Fruit fly (Drosophila melanogaster) whole organism, embryonic: ENCODE measurements around the gene Klp64D.
A peak's percentile ranks its signal among the peaks of the same experiment; 100 is the strongest.

Source experiments
- Atf6 ChIP-seq: fragments of 200-800 bp; sonication (Bioruptor generic); IDR thresholded peaks from 2 replicates; pipeline ENCODE4 v1.3.6; 2022; ENCODE audit warnings: missing biosample characterization, missing genetic modification characterization
- Bdp1 ChIP-seq: fragments of 200-800 bp; sonication (Bioruptor generic); optimal IDR thresholded peaks from 3 replicates; lab custom pipeline; 2016; ENCODE audit warnings: missing biosample characterization, missing genetic modification characterization
- Blimp-1 ChIP-seq: fragments of 200-800 bp; sonication (Bioruptor generic); optimal IDR thresholded peaks from 3 replicates; lab custom pipeline; 2018; ENCODE audit warnings: missing biosample characterization, missing genetic modification characterization, mild to moderate bottlenecking, moderate library complexity, missing genetic modification reagents
- CG11398 ChIP-seq: fragments of 200-800 bp; sonication (Bioruptor generic); optimal IDR thresholded peaks from 2 replicates; lab custom pipeline; 2016; ENCODE audit warnings: missing biosample characterization, missing genetic modification characterization
- CG12219 ChIP-seq: fragments of 200-800 bp; sonication (Bioruptor generic); optimal IDR thresholded peaks from 3 replicates; lab custom pipeline; 2018; ENCODE audit warnings: missing biosample characterization, mild to moderate bottlenecking, missing genetic modification characterization
- CG14965 ChIP-seq: fragments of 200-800 bp; sonication (Bioruptor generic); optimal IDR thresholded peaks from 2 replicates; lab custom pipeline; 2016; ENCODE audit warnings: missing biosample characterization, missing genetic modification characterization, borderline replicate concordance
- CG15011 ChIP-seq: fragments of 200-800 bp; sonication (Bioruptor generic); optimal IDR thresholded peaks from 3 replicates; lab custom pipeline; 2018; ENCODE audit warnings: missing biosample characterization, mild to moderate bottlenecking, missing genetic modification characterization
- CG16779 ChIP-seq: fragments of 200-800 bp; sonication (Bioruptor generic); IDR thresholded peaks from 2 replicates; pipeline ENCODE4 v1.3.6; 2022; ENCODE audit warnings: missing biosample characterization, missing genetic modification characterization
- CG16863 ChIP-seq: fragments of 200-800 bp; sonication (Bioruptor generic); optimal IDR thresholded peaks from 3 replicates; lab custom pipeline; 2016; ENCODE audit warnings: missing biosample characterization, missing genetic modification characterization
- CG17829 ChIP-seq: fragments of 200-800 bp; optimal IDR thresholded peaks from 2 replicates; lab custom pipeline; 2019; ENCODE audit warnings: missing biosample characterization, mild to moderate bottlenecking, missing genetic modification characterization, moderate library complexity
- CG18764 ChIP-seq: fragments of 200-800 bp; sonication (Bioruptor generic); optimal IDR thresholded peaks from 3 replicates; lab custom pipeline; 2016; ENCODE audit warnings: missing biosample characterization, missing genetic modification characterization
- CG4424 ChIP-seq: fragments of 200-800 bp; sonication (Bioruptor generic); optimal IDR thresholded peaks from 3 replicates; lab custom pipeline; 2016; ENCODE audit warnings: missing biosample characterization, missing genetic modification characterization
- CG4707 ChIP-seq: fragments of 200-800 bp; sonication (Bioruptor generic); optimal IDR thresholded peaks from 2 replicates; lab custom pipeline; 2018; ENCODE audit warnings: missing biosample characterization, mild to moderate bottlenecking, missing genetic modification characterization, moderate library complexity
- CG6683 ChIP-seq: fragments of 200-800 bp; sonication (Bioruptor generic); optimal IDR thresholded peaks from 2 replicates; lab custom pipeline; 2017; ENCODE audit warnings: missing biosample characterization, mild to moderate bottlenecking, missing genetic modification characterization, missing genetic modification reagents
- CG6689 ChIP-seq: fragments of 200-800 bp; sonication (Bioruptor generic); IDR thresholded peaks from 2 replicates; pipeline ENCODE4 v1.3.6; 2022; ENCODE audit warnings: missing biosample characterization, missing genetic modification characterization
- CG7839 ChIP-seq: fragments of 200-800 bp; sonication (Bioruptor generic); optimal IDR thresholded peaks from 3 replicates; lab custom pipeline; 2018; ENCODE audit warnings: missing biosample characterization, mild to moderate bottlenecking, missing genetic modification characterization, moderate library complexity
- CG8765 ChIP-seq: fragments of 200-800 bp; sonication (Bioruptor generic); IDR thresholded peaks from 2 replicates; pipeline ENCODE4 v1.3.6; 2022; ENCODE audit warnings: missing biosample characterization, missing genetic modification characterization
- CG9727 ChIP-seq: fragments of 200-800 bp; sonication (Bioruptor generic); optimal IDR thresholded peaks from 3 replicates; lab custom pipeline; 2017; ENCODE audit warnings: missing biosample characterization, mild to moderate bottlenecking, missing genetic modification characterization
- Gug ChIP-seq: fragments of 200-800 bp; sonication (Bioruptor generic); IDR thresholded peaks from 4 replicates; pipeline ENCODE4 v1.3.6; 2022; ENCODE audit warnings: missing biosample characterization, missing genetic modification characterization
- Hr3 ChIP-seq: fragments of 200-800 bp; sonication (Bioruptor generic); optimal IDR thresholded peaks from 3 replicates; lab custom pipeline; 2016; ENCODE audit warnings: missing biosample characterization, missing genetic modification characterization
- Kr ChIP-seq: fragments of 200-800 bp; sonication (Bioruptor generic); optimal IDR thresholded peaks from 2 replicates; lab custom pipeline; 2017; ENCODE audit warnings: missing biosample characterization, mild to moderate bottlenecking, missing genetic modification characterization
- Lhr ChIP-seq: fragments of 200-800 bp; sonication (Bioruptor generic); optimal IDR thresholded peaks from 3 replicates; lab custom pipeline; 2017; ENCODE audit warnings: mild to moderate bottlenecking, missing biosample characterization, missing genetic modification reagents, missing genetic modification characterization
- MTF-1 ChIP-seq: fragments of 200-800 bp; sonication (Bioruptor generic); optimal IDR thresholded peaks from 2 replicates; lab custom pipeline; 2018; ENCODE audit warnings: missing biosample characterization, mild to moderate bottlenecking, missing genetic modification characterization, borderline replicate concordance
- Mad ChIP-seq: fragments of 200-800 bp; sonication (Bioruptor generic); optimal IDR thresholded peaks from 2 replicates; lab custom pipeline; 2016; ENCODE audit warnings: missing biosample characterization, missing genetic modification characterization
- NK7.1 ChIP-seq: fragments of 200-800 bp; sonication (Bioruptor generic); optimal IDR thresholded peaks from 3 replicates; lab custom pipeline; 2016; ENCODE audit warnings: missing biosample characterization, missing genetic modification characterization
- Nf-YC ChIP-seq: fragments of 200-800 bp; optimal IDR thresholded peaks from 3 replicates; lab custom pipeline; 2019; ENCODE audit warnings: missing biosample characterization, mild to moderate bottlenecking, missing genetic modification characterization, moderate library complexity
- Sin3A ChIP-seq: fragments of >200 bp; optimal IDR thresholded peaks from 2 replicates; lab custom pipeline; 2018
- Usf ChIP-seq: fragments of 200-800 bp; sonication (Bioruptor generic); optimal IDR thresholded peaks from 2 replicates; lab custom pipeline; 2017; ENCODE audit warnings: missing genotype, missing biosample characterization, missing genetic modification characterization
- ap ChIP-seq: fragments of 200-800 bp; sonication (Bioruptor generic); IDR thresholded peaks from 2 replicates; pipeline ENCODE4 v1.3.6; 2022; ENCODE audit warnings: missing biosample characterization, missing genetic modification characterization
- cas ChIP-seq: fragments of 200-800 bp; sonication (Bioruptor generic); IDR thresholded peaks from 2 replicates; pipeline ENCODE4 v1.3.6; 2022; ENCODE audit warnings: missing biosample characterization, missing genetic modification characterization
- crc ChIP-seq: fragments of 200-800 bp; sonication (Bioruptor generic); optimal IDR thresholded peaks from 2 replicates; lab custom pipeline; 2016; ENCODE audit warnings: missing biosample characterization, missing genetic modification characterization
- croc ChIP-seq: fragments of 200-800 bp; sonication (Bioruptor generic); conservative IDR thresholded peaks from 3 replicates; pipeline ENCODE4 v1.3.6; 2022; ENCODE audit warnings: missing biosample characterization, missing genetic modification characterization
- dati ChIP-seq: fragments of 200-800 bp; sonication (Bioruptor generic); IDR thresholded peaks from 2 replicates; pipeline ENCODE4 v1.3.6; 2022; ENCODE audit warnings: missing biosample characterization, missing genetic modification characterization
- en ChIP-seq: fragments of 200-800 bp; sonication (Bioruptor generic); optimal IDR thresholded peaks from 2 replicates; lab custom pipeline; 2016; ENCODE audit warnings: missing biosample characterization, missing genetic modification characterization
- fru ChIP-seq: fragments of >200 bp; optimal IDR thresholded peaks from 2 replicates; lab custom pipeline; 2017
- fu2 ChIP-seq: fragments of 200-800 bp; sonication (Bioruptor generic); optimal IDR thresholded peaks from 2 replicates; lab custom pipeline; 2016; ENCODE audit warnings: missing biosample characterization, missing genetic modification characterization
- gsb ChIP-seq: fragments of 200-800 bp; sonication (Bioruptor generic); IDR thresholded peaks from 2 replicates; pipeline ENCODE4 v1.3.6; 2022; ENCODE audit warnings: missing biosample characterization, missing genetic modification characterization
- gt ChIP-seq: fragments of 200-800 bp; sonication (Bioruptor generic); IDR thresholded peaks from 2 replicates; pipeline ENCODE4 v1.3.6; 2022; ENCODE audit warnings: missing biosample characterization, missing genetic modification characterization
- hkb ChIP-seq, 2 experiments: fragments of 200-800 bp in 1 of 2; fragments of >200 bp in 1 of 2; sonication (Bioruptor generic) in 1 of 2; IDR thresholded peaks in 1 of 2; optimal IDR thresholded peaks in 1 of 2; 2 replicates each; pipeline versions ENCODE4 v1.3.6 to Lab custom; 2017 to 2022; ENCODE audit warnings: missing biosample characterization in 1 of 2, missing genetic modification characterization in 1 of 2
- hth ChIP-seq: fragments of >200 bp; optimal IDR thresholded peaks from 2 replicates; lab custom pipeline; 2017; ENCODE audit warnings: inconsistent platforms
- lbe ChIP-seq: fragments of 200-800 bp; sonication (Bioruptor generic); optimal IDR thresholded peaks from 2 replicates; lab custom pipeline; 2016; ENCODE audit warnings: missing biosample characterization, mild to moderate bottlenecking, missing genetic modification characterization
- maf-S ChIP-seq: fragments of 200-800 bp; sonication (Bioruptor generic); optimal IDR thresholded peaks from 2 replicates; lab custom pipeline; 2016; ENCODE audit warnings: missing biosample characterization, missing genetic modification characterization
- nerfin-1 ChIP-seq: fragments of 200-800 bp; sonication (Bioruptor generic); optimal IDR thresholded peaks from 3 replicates; lab custom pipeline; 2019; ENCODE audit warnings: missing biosample characterization, mild to moderate bottlenecking, missing genetic modification characterization, moderate library complexity
- pnt ChIP-seq: fragments of 200-800 bp; sonication (Bioruptor generic); optimal IDR thresholded peaks from 3 replicates; lab custom pipeline; 2016; ENCODE audit warnings: missing biosample characterization, missing genetic modification characterization
- pzg ChIP-seq: fragments of 200-800 bp; sonication (Bioruptor generic); optimal IDR thresholded peaks from 3 replicates; lab custom pipeline; 2018; ENCODE audit warnings: missing biosample characterization, mild to moderate bottlenecking, missing genetic modification characterization, moderate library complexity
- sens ChIP-seq: fragments of 200-800 bp; sonication (Bioruptor generic); peaks from one replicate; lab custom pipeline; 2016; ENCODE audit warnings: missing biosample characterization, missing genetic modification characterization
- sens-2 ChIP-seq: fragments of 200-800 bp; sonication (Bioruptor generic); IDR thresholded peaks from 2 replicates; pipeline ENCODE4 v1.3.6; 2022; ENCODE audit warnings: missing biosample characterization, missing genetic modification characterization
- sna ChIP-seq: fragments of 200-800 bp; sonication (Bioruptor generic); IDR thresholded peaks from 2 replicates; pipeline ENCODE4 v1.3.6; 2022; ENCODE audit warnings: missing biosample characterization, missing genetic modification characterization; ENCODE audit not compliant: partially characterized antibody
- stwl ChIP-seq: fragments of 200-800 bp; sonication (Bioruptor generic); optimal IDR thresholded peaks from 3 replicates; lab custom pipeline; 2018; ENCODE audit warnings: missing biosample characterization, mild to moderate bottlenecking, missing genetic modification characterization, moderate library complexity
- tx ChIP-seq: fragments of 200-800 bp; sonication (Bioruptor generic); optimal IDR thresholded peaks from 2 replicates; lab custom pipeline; 2016; ENCODE audit warnings: missing biosample characterization, missing genetic modification characterization
- zf30C ChIP-seq: fragments of 200-800 bp; sonication (Bioruptor generic); optimal IDR thresholded peaks from 3 replicates; lab custom pipeline; 2018; ENCODE audit warnings: missing biosample characterization, mild to moderate bottlenecking, missing genetic modification characterization

Klp64D gene

dm6 chr3L:5359208-5360003 is at the start of gene Klp64D (continued):
- TF ChIP-seq zf30C (GFP tag; lab: Kevin White, UChicago) (no peak), fru (lab: Kevin White, UChicago) (no peak), pnt (GFP tag; lab: Kevin White, UChicago) (no peak), CG17829 (tag; lab: Kevin White, UChicago) (peak; percentile 45), CG14965 (GFP tag; lab: Kevin White, UChicago) (no peak), NK7.1 (GFP tag; lab: Kevin White, UChicago) (no peak), Kr (GFP tag; lab: Kevin White, UChicago) (no peak), hkb (optimal IDR thresholded peaks at IDR 0.05; lab: Kevin White, UChicago) (no peak), hkb (GFP tag; IDR thresholded peaks at IDR 0.05; lab: Robert Waterston, UW) (no peak), pzg (GFP tag; lab: Kevin White, UChicago) (peak; percentile 40), fu2 (GFP tag; lab: Kevin White, UChicago) (no peak), gt (GFP tag; lab: Robert Waterston, UW) (no peak), lbe (GFP tag; lab: Kevin White, UChicago) (no peak), nerfin-1 (tag; lab: Kevin White, UChicago) (no peak), crc (GFP tag; lab: Kevin White, UChicago) (no peak), tx (GFP tag; lab: Kevin White, UChicago) (no peak), sens (peak; percentile 22), en (GFP tag; lab: Kevin White, UChicago) (no peak), stwl (peak; percentile 57), Usf (GFP tag; lab: Kevin White, UChicago) (no peak), CG15011 (GFP tag; lab: Kevin White, UChicago) (no peak), CG9727 (GFP tag; lab: Kevin White, UChicago) (no peak), Sin3A (lab: Kevin White, UChicago) (no peak), ap (GFP tag; lab: Robert Waterston, UW) (no peak), CG6683 (no peak), Gug (no peak), CG6689 (GFP tag; lab: Robert Waterston, UW) (no peak), CG12219 (GFP tag; lab: Kevin White, UChicago) (no peak), cas (GFP tag; lab: Robert Waterston, UW) (no peak), CG18764 (no peak), CG8765 (GFP tag; lab: Robert Waterston, UW) (no peak), CG7839 (tag; lab: Kevin White, UChicago) (peak; percentile 40), CG4424 (GFP tag; lab: Kevin White, UChicago) (no peak), Mad (no peak), Hr3 (GFP tag; lab: Kevin White, UChicago) (peak; percentile 12), maf-S (GFP tag; lab: Kevin White, UChicago) (no peak), Blimp-1 (GFP tag; lab: Kevin White, UChicago) (peak; percentile 25), CG16779 (GFP tag; lab: Robert Waterston, UW) (no peak), CG4707 (no peak), CG16863 (no peak), Lhr (no peak), Nf-YC (tag; lab: Kevin White, UChicago) (peak; percentile 69), Atf6 (no peak), CG11398 (no peak), dati (GFP tag; lab: Robert Waterston, UW) (no peak), Bdp1 (no peak), croc (GFP tag; lab: Robert Waterston, UW) (no peak), hth (lab: Kevin White, UChicago) (no peak), sens-2 (GFP tag; lab: Robert Waterston, UW) (no peak), gsb (GFP tag; lab: Robert Waterston, UW) (no peak), MTF-1 (GFP tag; lab: Kevin White, UChicago) (no peak), sna (GFP tag; lab: Robert Waterston, UW) (0 out of 2 replicates have a peak, but pooled peaks have one; percentile 46)
